Fruit fly (Drosophila melanogaster) whole organism, adult: ENCODE data around the gene CG5810.
A peak's percentile ranks its signal among the peaks of the same experiment; 100 is the strongest.

Source experiments
- kay ChIP-seq: fragments of 200-800 bp; sonication (Bioruptor generic); peaks from one replicate; lab custom pipeline; 2016; ENCODE audit warnings: missing biosample characterization, missing genetic modification characterization, borderline replicate concordance
- ovo ChIP-seq: fragments of 200-800 bp; sonication (Bioruptor generic); optimal IDR thresholded peaks from 2 replicates; lab custom pipeline; 2016; ENCODE audit warnings: missing biosample characterization, missing genetic modification characterization

dm6 chr3R:21189520-21190180 lies 26.1 kb downstream of the CG5810 start:
- TF ChIP-seq kay (GFP tag; lab: Kevin White, UChicago) (peak; percentile 33), ovo (no peak)
